Fruit fly (Drosophila melanogaster): ENCODE measurements around the gene rudhira.

The rudhira gene

dm6 chrX:11857522-11858438 is 41.1 kb downstream of the rudhira start (continued):
- TF ChIP-seq danr (GFP tag; IDR thresholded peaks at IDR 0.05) (peak; percentile 75), D19B (GFP tag; optimal IDR thresholded peaks at IDR 0.05) (no peak), gsb-n (tag; optimal IDR thresholded peaks at IDR 0.05) (peak; percentile 48), CG10431 (GFP tag; optimal IDR thresholded peaks at IDR 0.05) (no peak), CG6683 (GFP tag; optimal IDR thresholded peaks at IDR 0.05) (no peak), CG6791 (GFP tag; IDR thresholded peaks at IDR 0.05; ENCODE audit: partially characterized antibody) (no peak), tap (tag; optimal IDR thresholded peaks at IDR 0.05) (peak; percentile 69), CG2199 (GFP tag; IDR thresholded peaks at IDR 0.05) (peak; percentile 62; the same call in 2 of the 3 replicates), Dll (GFP tag; IDR thresholded peaks at IDR 0.05; ENCODE audit: partially characterized antibody) (no peak), dysf (GFP tag; IDR thresholded peaks at IDR 0.05) (peak; percentile 89), CG12104 (GFP tag; optimal IDR thresholded peaks at IDR 0.05) (peak; percentile 18), tll (GFP tag; optimal IDR thresholded peaks at IDR 0.05) (no peak), CG42726 (GFP tag; IDR thresholded peaks at IDR 0.05; ENCODE audit: partially characterized antibody) (no peak), CG32767 (GFP tag; IDR thresholded peaks at IDR 0.05) (peak; percentile 51; the same call in 1 of the 2 replicates), CG12155 (GFP tag; optimal IDR thresholded peaks at IDR 0.05) (peak; percentile 45), Scr (GFP tag; IDR thresholded peaks at IDR 0.05; ENCODE audit: partially characterized antibody) (no peak), CG10959 (GFP tag; IDR thresholded peaks at IDR 0.05) (peak; percentile 54; the same call in 1 of the 2 replicates), nerfin-1 (tag; optimal IDR thresholded peaks at IDR 0.05) (peak; percentile 62), Dek (tag; optimal IDR thresholded peaks at IDR 0.05) (peak; percentile 43), CG15011 (GFP tag; optimal IDR thresholded peaks at IDR 0.05) (peak; percentile 14), gsb (GFP tag; IDR thresholded peaks at IDR 0.05) (peak; percentile 37; the same call in 1 of the 2 replicates), nerfin-2 (GFP tag; IDR thresholded peaks at IDR 0.05; ENCODE audit: partially characterized antibody) (no peak), CG6254 (GFP tag; optimal IDR thresholded peaks at IDR 0.05) (peak; percentile 36), CG1602 (GFP tag; optimal IDR thresholded peaks at IDR 0.05) (peak; percentile 32), pan (optimal IDR thresholded peaks at IDR 0.05) (no peak), pan (GFP tag; optimal IDR thresholded peaks at IDR 0.05 in 1 of 2, IDR thresholded peaks at IDR 0.05 in 1 of 2) (peak in 1 of 2 experiments; percentile 92), tna (GFP tag; IDR thresholded peaks at IDR 0.05; ENCODE audit: partially characterized antibody) (no peak), wor (GFP tag; IDR thresholded peaks at IDR 0.05) (peak; percentile 42; the same call in 1 of the 2 replicates), sisA (GFP tag; IDR thresholded peaks at IDR 0.05) (peak; percentile 71), Dp (GFP tag; optimal IDR thresholded peaks at IDR 0.05) (no peak), CG2712 (tag; optimal IDR thresholded peaks at IDR 0.05) (peak; percentile 94), chif (GFP tag; optimal IDR thresholded peaks at IDR 0.05) (peak; percentile 39 to 57), kni (GFP tag; optimal IDR thresholded peaks at IDR 0.05) (no peak), CG2889 (GFP tag; IDR thresholded peaks at IDR 0.05) (0 out of 3 replicates have a peak, but pooled peaks have one; percentile 35), gcm (GFP tag; optimal IDR thresholded peaks at IDR 0.05) (peak; percentile 67), ase (GFP tag; IDR thresholded peaks at IDR 0.05) (peak; percentile 89), Gug (GFP tag; IDR thresholded peaks at IDR 0.05) (peak; percentile 70; the same call in 3 of the 4 replicates), lola (GFP tag; optimal IDR thresholded peaks at IDR 0.05) (peak in 1 of 3 experiments; percentile 67), CG9817 (tag; optimal IDR thresholded peaks at IDR 0.05) (peak; percentile 49), ttk (GFP tag; IDR thresholded peaks at IDR 0.05) (peak; percentile 84), CG3726 (GFP tag; IDR thresholded peaks at IDR 0.05) (0 out of 3 replicates have a peak, but pooled peaks have one; percentile 49), Rfx (GFP tag; IDR thresholded peaks at IDR 0.05) (peak; percentile 84), CG18764 (GFP tag; optimal IDR thresholded peaks at IDR 0.05) (peak; percentile 15), CG13123 (GFP tag; optimal IDR thresholded peaks at IDR 0.05) (no peak), HmgD (GFP tag; optimal IDR thresholded peaks at IDR 0.05) (no peak), GATAe (GFP tag; conservative IDR thresholded peaks at IDR 0.05) (peak; percentile 36; the same call in 1 of the 2 replicates), kah (GFP tag; optimal IDR thresholded peaks at IDR 0.05) (peak; percentile 49)

Data from whole organism, embryonic.